Fruit fly (Drosophila melanogaster) whole organism, embryonic: ENCODE results near the gene CG17777.

ENCODE experiments used
- CG11695 ChIP-seq: fragments of 200-800 bp; sonication (Bioruptor generic); IDR thresholded peaks from 3 replicates; pipeline ENCODE4 v1.3.6; 2022; ENCODE audit warnings: missing biosample characterization, missing genetic modification characterization
- CG12219 ChIP-seq: fragments of 200-800 bp; sonication (Bioruptor generic); optimal IDR thresholded peaks from 3 replicates; lab custom pipeline; 2018; ENCODE audit warnings: missing biosample characterization, mild to moderate bottlenecking, missing genetic modification characterization
- CG12236 ChIP-seq: fragments of 200-800 bp; sonication (Bioruptor generic); optimal IDR thresholded peaks from 2 replicates; lab custom pipeline; 2016; ENCODE audit warnings: missing biosample characterization, missing genetic modification characterization
- CG12942 ChIP-seq: fragments of 200-800 bp; sonication (Bioruptor generic); optimal IDR thresholded peaks from 3 replicates; lab custom pipeline; 2016; ENCODE audit warnings: missing biosample characterization, missing genetic modification characterization
- CG13424 ChIP-seq: fragments of 200-800 bp; sonication (Bioruptor generic); optimal IDR thresholded peaks from 2 replicates; lab custom pipeline; 2019; ENCODE audit warnings: missing biosample characterization, mild to moderate bottlenecking, missing genetic modification characterization, moderate library complexity
- CG13624 ChIP-seq: fragments of 200-800 bp; sonication (Bioruptor generic); optimal IDR thresholded peaks from 2 replicates; lab custom pipeline; 2016; ENCODE audit warnings: missing biosample characterization, missing genetic modification characterization
- CG14441 ChIP-seq: fragments of 200-800 bp; sonication (Bioruptor generic); IDR thresholded peaks from 2 replicates; pipeline ENCODE4 v1.3.6; 2022; ENCODE audit warnings: missing biosample characterization, missing genetic modification characterization
- CG15514 ChIP-seq: fragments of 200-800 bp; sonication (Bioruptor generic); optimal IDR thresholded peaks from 3 replicates; lab custom pipeline; 2017; ENCODE audit warnings: missing biosample characterization, missing genetic modification characterization, mild to moderate bottlenecking, moderate library complexity, missing genetic modification reagents
- CG17385 ChIP-seq: fragments of 200-800 bp; sonication (Bioruptor generic); optimal IDR thresholded peaks from 3 replicates; lab custom pipeline; 2018; ENCODE audit warnings: missing biosample characterization, mild to moderate bottlenecking, missing genetic modification characterization
- CG2202 ChIP-seq: fragments of 200-800 bp; sonication (Bioruptor generic); optimal IDR thresholded peaks from 2 replicates; lab custom pipeline; 2018; ENCODE audit warnings: missing biosample characterization, mild to moderate bottlenecking, missing genetic modification characterization
- CG2678 ChIP-seq: fragments of 200-800 bp; sonication (Bioruptor generic); optimal IDR thresholded peaks from 3 replicates; lab custom pipeline; 2019; ENCODE audit warnings: missing biosample characterization, mild to moderate bottlenecking, missing genetic modification characterization, moderate library complexity
- CG30431 ChIP-seq: fragments of 200-800 bp; sonication (Bioruptor generic); optimal IDR thresholded peaks from 2 replicates; lab custom pipeline; 2017; ENCODE audit warnings: missing biosample characterization, missing genetic modification characterization
- CG4854 ChIP-seq: fragments of 200-800 bp; sonication (Bioruptor generic); optimal IDR thresholded peaks from 2 replicates; lab custom pipeline; 2016; ENCODE audit warnings: missing biosample characterization, missing genetic modification characterization, inconsistent platforms
- CG5180 ChIP-seq: fragments of 200-800 bp; sonication (Bioruptor generic); optimal IDR thresholded peaks from 3 replicates; lab custom pipeline; 2017; ENCODE audit warnings: missing biosample characterization, missing genetic modification characterization, mild to moderate bottlenecking, moderate library complexity, missing genetic modification reagents
- CG6813 ChIP-seq: fragments of 200-800 bp; sonication (Bioruptor generic); optimal IDR thresholded peaks from 2 replicates; lab custom pipeline; 2017; ENCODE audit warnings: missing biosample characterization, missing genetic modification characterization, mild to moderate bottlenecking, moderate library complexity, missing genetic modification reagents
- CG8290 ChIP-seq, 3 experiments: fragments of 200-800 bp; sonication (Bioruptor generic); optimal IDR thresholded peaks; 2 replicates each; lab custom pipeline; 2016 to 2019; ENCODE audit warnings: missing biosample characterization in 3 of 3, missing genetic modification characterization in 3 of 3, mild to moderate bottlenecking in 2 of 3, moderate library complexity in 1 of 3
- Doc3 ChIP-seq: fragments of 200-800 bp; sonication (Bioruptor generic); IDR thresholded peaks from 3 replicates; pipeline ENCODE4 v1.3.6; 2022; ENCODE audit warnings: missing biosample characterization, missing genetic modification characterization; ENCODE audit not compliant: partially characterized antibody
- GATAe ChIP-seq: fragments of 200-800 bp; sonication (Bioruptor generic); conservative IDR thresholded peaks from 2 replicates; pipeline ENCODE4 v1.3.6; 2022; ENCODE audit warnings: missing biosample characterization, missing genetic modification characterization
- Hmr ChIP-seq: fragments of 200-800 bp; sonication (Bioruptor generic); optimal IDR thresholded peaks from 3 replicates; lab custom pipeline; 2017; ENCODE audit warnings: mild to moderate bottlenecking, missing biosample characterization, missing genetic modification reagents, missing genetic modification characterization
- Hmx ChIP-seq: fragments of 200-800 bp; sonication (Bioruptor generic); optimal IDR thresholded peaks from 2 replicates; lab custom pipeline; 2016; ENCODE audit warnings: missing biosample characterization, missing genetic modification characterization
- Mad ChIP-seq: fragments of 200-800 bp; sonication (Bioruptor generic); optimal IDR thresholded peaks from 2 replicates; lab custom pipeline; 2016; ENCODE audit warnings: missing biosample characterization, missing genetic modification characterization
- NFAT ChIP-seq: fragments of 200-800 bp; sonication (Bioruptor generic); IDR thresholded peaks from 2 replicates; pipeline ENCODE4 v1.3.6; 2022; ENCODE audit warnings: missing biosample characterization, missing genetic modification characterization
- Optix ChIP-seq: fragments of 200-800 bp; sonication (Bioruptor generic); IDR thresholded peaks from 3 replicates; pipeline ENCODE4 v1.3.6; 2022; ENCODE audit warnings: missing biosample characterization, missing genetic modification characterization
- Pdp1 ChIP-seq, 2 experiments: fragments of 200-800 bp; sonication (Bioruptor generic); optimal IDR thresholded peaks; 3 replicates each; lab custom pipeline; 2016; ENCODE audit warnings: missing biosample characterization in 2 of 2, missing genetic modification characterization in 2 of 2, mild to moderate bottlenecking in 1 of 2, moderate library complexity in 1 of 2
- Poxn ChIP-seq: fragments of 200-800 bp; sonication (Bioruptor generic); IDR thresholded peaks from 2 replicates; pipeline ENCODE4 v1.3.6; 2022; ENCODE audit warnings: missing biosample characterization, missing genetic modification characterization
- Sox102F ChIP-seq: fragments of 200-800 bp; sonication (Bioruptor generic); optimal IDR thresholded peaks from 2 replicates; lab custom pipeline; 2018; ENCODE audit warnings: missing biosample characterization, mild to moderate bottlenecking, missing genetic modification characterization, moderate library complexity
- ase ChIP-seq: fragments of 200-800 bp; sonication (Bioruptor generic); IDR thresholded peaks from 3 replicates; pipeline ENCODE4 v1.3.6; 2022; ENCODE audit warnings: missing biosample characterization, missing genetic modification characterization
- cato ChIP-seq: fragments of 200-800 bp; sonication (Bioruptor generic); optimal IDR thresholded peaks from 2 replicates; lab custom pipeline; 2016; ENCODE audit warnings: missing biosample characterization, missing genetic modification characterization, borderline replicate concordance
- chif ChIP-seq, 2 experiments: fragments of 200-800 bp; sonication (Bioruptor generic); optimal IDR thresholded peaks; 3 replicates each; lab custom pipeline; 2016; ENCODE audit warnings: missing biosample characterization in 2 of 2, missing genetic modification characterization in 2 of 2
- chm ChIP-seq: fragments of 200-800 bp; sonication (Bioruptor generic); IDR thresholded peaks from 2 replicates; pipeline ENCODE4 v1.3.6; 2022; ENCODE audit warnings: missing biosample characterization, missing genetic modification characterization
- crc ChIP-seq: fragments of 200-800 bp; sonication (Bioruptor generic); optimal IDR thresholded peaks from 2 replicates; lab custom pipeline; 2016; ENCODE audit warnings: missing biosample characterization, missing genetic modification characterization
- cwo ChIP-seq: fragments of 200-800 bp; sonication (Bioruptor generic); optimal IDR thresholded peaks from 3 replicates; lab custom pipeline; 2017; ENCODE audit warnings: missing biosample characterization, missing genetic modification characterization, mild to moderate bottlenecking, moderate library complexity, missing genetic modification reagents
- eve ChIP-seq, 2 experiments: fragments of >200 bp; optimal IDR thresholded peaks; 2 replicates each; lab custom pipeline; 2017; ENCODE audit warnings: missing biosample characterization in 2 of 2, missing genetic modification characterization in 2 of 2
- gem ChIP-seq: fragments of 200-800 bp; sonication (Bioruptor generic); optimal IDR thresholded peaks from 2 replicates; lab custom pipeline; 2019; ENCODE audit warnings: missing biosample characterization, mild to moderate bottlenecking, missing genetic modification characterization, moderate library complexity
- gsb ChIP-seq: fragments of 200-800 bp; sonication (Bioruptor generic); IDR thresholded peaks from 2 replicates; pipeline ENCODE4 v1.3.6; 2022; ENCODE audit warnings: missing biosample characterization, missing genetic modification characterization
- hbn ChIP-seq: fragments of 200-800 bp; sonication (Bioruptor generic); IDR thresholded peaks from 2 replicates; pipeline ENCODE4 v1.3.6; 2022; ENCODE audit warnings: missing biosample characterization, missing genetic modification characterization; ENCODE audit not compliant: partially characterized antibody
- pho ChIP-seq: fragments of 200-800 bp; sonication (Bioruptor generic); optimal IDR thresholded peaks from 2 replicates; lab custom pipeline; 2016; ENCODE audit warnings: missing biosample characterization, missing genetic modification characterization
- pita ChIP-seq: fragments of 200-800 bp; sonication (Bioruptor generic); optimal IDR thresholded peaks from 2 replicates; lab custom pipeline; 2017; ENCODE audit warnings: missing biosample characterization, mild to moderate bottlenecking, missing genetic modification characterization
- run ChIP-seq: fragments of 200-800 bp; sonication (Bioruptor generic); optimal IDR thresholded peaks from 3 replicates; lab custom pipeline; 2018; ENCODE audit warnings: missing biosample characterization, mild to moderate bottlenecking, missing genetic modification characterization
- seq ChIP-seq: fragments of 200-800 bp; sonication (Bioruptor generic); IDR thresholded peaks from 2 replicates; pipeline ENCODE4 v1.3.6; 2022; ENCODE audit warnings: missing biosample characterization, missing genetic modification characterization
- sob ChIP-seq: fragments of 200-800 bp; sonication (Bioruptor generic); IDR thresholded peaks from 2 replicates; pipeline ENCODE4 v1.3.6; 2022; ENCODE audit warnings: missing biosample characterization, missing genetic modification characterization
- ssp ChIP-seq: fragments of 200-800 bp; sonication (Bioruptor generic); IDR thresholded peaks from 2 replicates; pipeline ENCODE4 v1.3.6; 2022; ENCODE audit warnings: missing biosample characterization, missing genetic modification characterization
- stwl ChIP-seq: fragments of 200-800 bp; sonication (Bioruptor generic); optimal IDR thresholded peaks from 3 replicates; lab custom pipeline; 2018; ENCODE audit warnings: missing biosample characterization, mild to moderate bottlenecking, missing genetic modification characterization, moderate library complexity
- ttk ChIP-seq: fragments of 200-800 bp; sonication (Bioruptor generic); IDR thresholded peaks from 2 replicates; pipeline ENCODE4 v2.1.2; 2022; ENCODE audit warnings: missing biosample characterization, missing genetic modification characterization
- twi ChIP-seq: fragments of 200-800 bp; optimal IDR thresholded peaks from 2 replicates; lab custom pipeline; 2019; ENCODE audit warnings: missing biosample characterization, mild to moderate bottlenecking, missing genetic modification characterization, moderate library complexity
- unc-4 ChIP-seq: fragments of 200-800 bp; sonication (Bioruptor generic); IDR thresholded peaks from 2 replicates; pipeline ENCODE4 v1.3.6; 2022; ENCODE audit warnings: missing biosample characterization, missing genetic modification characterization; ENCODE audit not compliant: partially characterized antibody
- zen ChIP-seq: fragments of 200-800 bp; sonication (Bioruptor generic); optimal IDR thresholded peaks from 3 replicates; lab custom pipeline; 2018; ENCODE audit warnings: missing biosample characterization, mild to moderate bottlenecking, missing genetic modification characterization, moderate library complexity
- zf30C ChIP-seq: fragments of 200-800 bp; sonication (Bioruptor generic); optimal IDR thresholded peaks from 3 replicates; lab custom pipeline; 2018; ENCODE audit warnings: missing biosample characterization, mild to moderate bottlenecking, missing genetic modification characterization

The CG17777 gene

DNA sequence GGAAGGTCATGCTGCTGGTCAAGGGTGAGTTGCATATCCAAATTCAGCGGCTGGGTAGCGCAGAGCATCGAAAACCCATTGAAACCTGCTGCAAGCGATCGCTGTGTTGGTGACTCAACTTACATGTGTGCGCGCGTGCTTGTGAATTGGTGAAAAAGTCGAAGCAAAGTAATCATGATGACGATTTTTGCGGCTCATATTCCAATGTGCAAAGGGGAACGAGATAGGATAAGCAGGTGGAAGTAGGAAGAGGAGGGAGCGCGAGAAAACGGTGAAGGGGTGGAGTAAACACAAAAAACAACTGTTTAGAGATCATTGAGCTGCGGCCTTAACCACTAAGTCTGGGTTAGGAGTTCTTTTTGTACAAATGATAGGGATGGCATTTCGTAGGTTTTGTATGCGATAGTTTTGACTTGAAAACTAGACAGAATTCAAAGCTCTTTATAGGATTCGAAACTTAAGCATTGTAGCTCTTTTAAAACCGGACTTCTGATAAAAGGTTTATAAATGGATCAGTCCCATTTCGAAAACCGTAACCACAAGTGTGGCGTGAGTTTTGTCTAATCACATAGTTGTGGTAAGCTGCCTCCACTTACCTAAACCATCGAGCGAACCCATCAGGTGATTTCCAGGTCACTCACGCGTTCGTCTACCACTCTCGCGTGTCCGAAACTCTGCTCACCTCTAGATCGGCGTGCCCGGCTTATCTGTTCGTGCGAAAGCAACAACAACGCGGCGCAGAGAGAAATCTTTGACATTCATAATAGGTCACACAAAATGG is 40.8 kb upstream of the CG17777 start (continued):
- TF ChIP-seq Optix (GFP tag; lab: Robert Waterston, UW) (no peak), CG2678 (tag; lab: Kevin White, UChicago) (peak; percentile 60), ssp (GFP tag; lab: Robert Waterston, UW) (peak; percentile 31; the same call in 1 of the 2 replicates), seq (GFP tag; lab: Robert Waterston, UW) (no peak), pho (GFP tag; lab: Kevin White, UChicago) (peak; percentile 35), chm (GFP tag; lab: Robert Waterston, UW) (no peak), CG2202 (tag; lab: Kevin White, UChicago) (no peak), gsb (GFP tag; lab: Robert Waterston, UW) (no peak), hbn (GFP tag; lab: Robert Waterston, UW) (peak; percentile 60), NFAT (peak; percentile 36; the same call in 1 of the 2 replicates), CG11695 (GFP tag; lab: Robert Waterston, UW) (no peak), chif (GFP tag; optimal IDR thresholded peaks at IDR 0.05; lab: Kevin White, UChicago) (peak in 1 of 2 experiments; percentile 19), Mad (GFP tag; lab: Kevin White, UChicago) (no peak), Poxn (GFP tag; lab: Robert Waterston, UW) (no peak), CG13424 (peak; percentile 47), CG13624 (peak; percentile 61), unc-4 (peak; percentile 76), CG17385 (GFP tag; lab: Kevin White, UChicago) (peak; percentile 41), Doc3 (GFP tag; lab: Robert Waterston, UW) (peak; percentile 78), stwl (no peak), Hmx (GFP tag; lab: Kevin White, UChicago) (no peak), CG14441 (GFP tag; lab: Robert Waterston, UW) (peak; percentile 16; the same call in 1 of the 2 replicates), CG15514 (no peak), cwo (GFP tag; lab: Kevin White, UChicago) (peak; percentile 12), GATAe (GFP tag; lab: Robert Waterston, UW) (no peak), crc (GFP tag; lab: Kevin White, UChicago) (no peak), Hmr (GFP tag; lab: Kevin White, UChicago) (peak; percentile 36), CG4854 (no peak), run (tag; lab: Kevin White, UChicago) (no peak), twi (peak; percentile 6), ttk (no peak), pita (GFP tag; lab: Kevin White, UChicago) (no peak), CG8290 (GFP tag; optimal IDR thresholded peaks at IDR 0.05; lab: Kevin White, UChicago) (no peak), CG8290 (tag; optimal IDR thresholded peaks at IDR 0.05; lab: Kevin White, UChicago) (peak; percentile 13 to 19), CG30431 (GFP tag; lab: Kevin White, UChicago) (peak; percentile 16), gem (tag; lab: Kevin White, UChicago) (peak; percentile 53), cato (GFP tag; lab: Kevin White, UChicago) (no peak), eve (GFP tag; optimal IDR thresholded peaks at IDR 0.05; lab: Kevin White, UChicago) (no peak), CG6813 (GFP tag; lab: Kevin White, UChicago) (no peak), zf30C (GFP tag; lab: Kevin White, UChicago) (no peak), CG12236 (GFP tag; lab: Kevin White, UChicago) (no peak), CG12942 (no peak), Pdp1 (GFP tag; optimal IDR thresholded peaks at IDR 0.05; lab: Kevin White, UChicago) (peak; percentile 22 to 51), Sox102F (GFP tag; lab: Kevin White, UChicago) (peak; percentile 21), ase (no peak), CG12219 (GFP tag; lab: Kevin White, UChicago) (no peak), CG5180 (GFP tag; lab: Kevin White, UChicago) (no peak), sob (peak; percentile 42), zen (tag; lab: Kevin White, UChicago) (no peak)
